Fruit fly (Drosophila melanogaster): ENCODE data around the gene Vdup1.

Gene Vdup1

dm6 chr3L:131998-132693, 46.6 kb downstream of the Vdup1 start:
- TF ChIP-seq CG6808 (GFP tag; optimal IDR thresholded peaks at IDR 0.05) (peak; percentile 55), CG8119 (GFP tag; IDR thresholded peaks at IDR 0.05) (peak; percentile 20; the same call in 1 of the 3 replicates), CG9139 (GFP tag; optimal IDR thresholded peaks at IDR 0.05) (peak; percentile 30), CG6163 (GFP tag; IDR thresholded peaks at IDR 0.05) (peak; percentile 61; the same call in 1 of the 3 replicates), CG6854 (GFP tag; optimal IDR thresholded peaks at IDR 0.05) (peak; percentile 49), ss (GFP tag; optimal IDR thresholded peaks at IDR 0.05) (peak; percentile 62 to 65), Sox14 (GFP tag; optimal IDR thresholded peaks at IDR 0.05) (peak; percentile 11), CG6276 (GFP tag; optimal IDR thresholded peaks at IDR 0.05) (peak; percentile 78), topi (GFP tag; optimal IDR thresholded peaks at IDR 0.05) (no peak), CG11762 (GFP tag; optimal IDR thresholded peaks at IDR 0.05; ENCODE audit: insufficient read depth) (peak; percentile 16), Eip78C (GFP tag) (peak; percentile 4), Hr38 (GFP tag; optimal IDR thresholded peaks at IDR 0.05) (no peak), vri (GFP tag; optimal IDR thresholded peaks at IDR 0.05) (peak; percentile 46), Gug (GFP tag; IDR thresholded peaks at IDR 0.05) (0 out of 2 replicates have a peak, but pooled peaks have one; percentile 26), Smox (GFP tag; optimal IDR thresholded peaks at IDR 0.05) (no peak), OdsH (GFP tag; optimal IDR thresholded peaks at IDR 0.05) (no peak), fkh (GFP tag; optimal IDR thresholded peaks at IDR 0.05) (peak; percentile 90), CG6792 (GFP tag; optimal IDR thresholded peaks at IDR 0.05) (no peak), CG8319 (GFP tag; optimal IDR thresholded peaks at IDR 0.05) (no peak), eg (GFP tag; IDR thresholded peaks at IDR 0.05) (peak; percentile 67), esn (GFP tag; optimal IDR thresholded peaks at IDR 0.05) (no peak), Eip93F (GFP tag; optimal IDR thresholded peaks at IDR 0.05) (peak; percentile 41), CG32006 (GFP tag; optimal IDR thresholded peaks at IDR 0.05) (peak; percentile 18), CG15336 (GFP tag; IDR thresholded peaks at IDR 0.05) (peak; percentile 44), Eip75B (GFP tag; optimal IDR thresholded peaks at IDR 0.05) (no peak)

dm6 chr3L:131151-131997, 47.4 kb downstream of the Vdup1 start:
- TF ChIP-seq Ets21C (GFP tag; optimal IDR thresholded peaks at IDR 0.05) (no peak), CG16779 (tag; optimal IDR thresholded peaks at IDR 0.05) (peak; percentile 80), CG8632 (GFP tag; optimal IDR thresholded peaks at IDR 0.05) (no peak), Sox14 (GFP tag; optimal IDR thresholded peaks at IDR 0.05) (peak; percentile 13), spab (GFP tag; optimal IDR thresholded peaks at IDR 0.05) (peak; percentile 18), Ets96B (tag; optimal IDR thresholded peaks at IDR 0.05) (peak; percentile 14), CG15336 (GFP tag; IDR thresholded peaks at IDR 0.05) (peak; percentile 64), CG6854 (GFP tag; optimal IDR thresholded peaks at IDR 0.05) (peak; percentile 86), eg (GFP tag; IDR thresholded peaks at IDR 0.05) (peak; percentile 75), CG10631 (GFP tag; optimal IDR thresholded peaks at IDR 0.05) (no peak), net (GFP tag; optimal IDR thresholded peaks at IDR 0.05) (peak; percentile 50), Lpt (GFP tag; optimal IDR thresholded peaks at IDR 0.05) (peak; percentile 53), CG11902 (GFP tag; optimal IDR thresholded peaks at IDR 0.05) (no peak), CG34406 (GFP tag; optimal IDR thresholded peaks at IDR 0.05) (no peak), CG6808 (GFP tag; optimal IDR thresholded peaks at IDR 0.05) (peak; percentile 58), CG8119 (GFP tag; IDR thresholded peaks at IDR 0.05) (0 out of 3 replicates have a peak, but pooled peaks have one; percentile 58), topi (GFP tag; optimal IDR thresholded peaks at IDR 0.05) (peak; percentile 11), pdm3 (GFP tag; optimal IDR thresholded peaks at IDR 0.05) (no peak), dac (GFP tag; optimal IDR thresholded peaks at IDR 0.05) (no peak), Blimp-1 (GFP tag; optimal IDR thresholded peaks at IDR 0.05) (peak; percentile 26), CG3919 (GFP tag; optimal IDR thresholded peaks at IDR 0.05) (peak; percentile 27), Gug (GFP tag; IDR thresholded peaks at IDR 0.05) (peak; percentile 24; the same call in 1 of the 2 replicates), CG8319 (GFP tag; optimal IDR thresholded peaks at IDR 0.05) (no peak), achi (GFP tag; optimal IDR thresholded peaks at IDR 0.05) (no peak), CG6163 (GFP tag; IDR thresholded peaks at IDR 0.05) (peak; percentile 75), Sox102F (GFP tag; optimal IDR thresholded peaks at IDR 0.05) (peak; percentile 63), CG9139 (GFP tag; optimal IDR thresholded peaks at IDR 0.05) (peak; percentile 42), CG4318 (GFP tag; optimal IDR thresholded peaks at IDR 0.05) (no peak), CG11294 (GFP tag; IDR thresholded peaks at IDR 0.05) (no peak), Eip75B (GFP tag; optimal IDR thresholded peaks at IDR 0.05) (peak; percentile 79), lz (GFP tag; optimal IDR thresholded peaks at IDR 0.05) (no peak), Hr4 (GFP tag; optimal IDR thresholded peaks at IDR 0.05) (no peak), CG3032 (tag; optimal IDR thresholded peaks at IDR 0.05) (no peak)
